Fruit fly (Drosophila melanogaster) whole organism, embryonic: Measurements from ENCODE around the gene Tbca.
A peak's percentile ranks its signal among the peaks of the same experiment; 100 is the strongest.

Source experiments
- Abd-B ChIP-seq: fragments of 200-800 bp; sonication (Bioruptor generic); optimal IDR thresholded peaks from 2 replicates; lab custom pipeline; 2018; ENCODE audit warnings: missing biosample characterization, mild to moderate bottlenecking, missing genetic modification characterization, moderate library complexity
- Atf3 ChIP-seq: fragments of 200-800 bp; sonication (Bioruptor generic); optimal IDR thresholded peaks from 3 replicates; lab custom pipeline; 2016; ENCODE audit warnings: missing biosample characterization, missing genetic modification characterization
- CG10267 ChIP-seq: fragments of 200-800 bp; sonication (Bioruptor generic); optimal IDR thresholded peaks from 2 replicates; lab custom pipeline; 2018; ENCODE audit warnings: missing biosample characterization, mild to moderate bottlenecking, missing genetic modification characterization, moderate library complexity
- CG10959 ChIP-seq: fragments of 200-800 bp; sonication (Bioruptor generic); IDR thresholded peaks from 2 replicates; pipeline ENCODE4 v1.3.6; 2022; ENCODE audit warnings: missing biosample characterization, missing genetic modification characterization
- CG11093 ChIP-seq: fragments of 200-800 bp; sonication (Bioruptor generic); IDR thresholded peaks from 3 replicates; pipeline ENCODE4 v1.3.6; 2022; ENCODE audit warnings: missing biosample characterization, missing genetic modification characterization
- CG13775 ChIP-seq: fragments of 200-800 bp; sonication (Bioruptor generic); optimal IDR thresholded peaks from 3 replicates; lab custom pipeline; 2017; ENCODE audit warnings: missing biosample characterization, mild to moderate bottlenecking, missing genetic modification characterization
- CG14050 ChIP-seq: fragments of 200-800 bp; sonication (Bioruptor generic); IDR thresholded peaks from 3 replicates; pipeline ENCODE4 v1.3.6; 2022; ENCODE audit warnings: missing biosample characterization, missing genetic modification characterization
- CG14710 ChIP-seq: fragments of 200-800 bp; sonication (Bioruptor generic); optimal IDR thresholded peaks from 3 replicates; lab custom pipeline; 2019; ENCODE audit warnings: missing biosample characterization, mild to moderate bottlenecking, missing genetic modification characterization, moderate library complexity
- CG16779 ChIP-seq: fragments of 200-800 bp; sonication (Bioruptor generic); IDR thresholded peaks from 2 replicates; pipeline ENCODE4 v1.3.6; 2022; ENCODE audit warnings: missing biosample characterization, missing genetic modification characterization
- CG17359 ChIP-seq: fragments of 200-800 bp; sonication (Bioruptor generic); optimal IDR thresholded peaks from 3 replicates; lab custom pipeline; 2018; ENCODE audit warnings: missing biosample characterization, mild to moderate bottlenecking, missing genetic modification characterization, moderate library complexity
- CG1792 ChIP-seq: fragments of 200-800 bp; sonication (Bioruptor generic); optimal IDR thresholded peaks from 2 replicates; lab custom pipeline; 2016; ENCODE audit warnings: missing biosample characterization, missing genetic modification characterization
- CG30403 ChIP-seq: fragments of 200-800 bp; sonication (Bioruptor generic); optimal IDR thresholded peaks from 3 replicates; lab custom pipeline; 2016; ENCODE audit warnings: missing biosample characterization, missing genetic modification characterization
- CG33213 ChIP-seq: fragments of 200-800 bp; sonication (Bioruptor generic); optimal IDR thresholded peaks from 3 replicates; lab custom pipeline; 2016; ENCODE audit warnings: missing biosample characterization, missing genetic modification characterization
- CG4617 ChIP-seq: fragments of 200-800 bp; sonication (Bioruptor generic); optimal IDR thresholded peaks from 3 replicates; lab custom pipeline; 2016; ENCODE audit warnings: missing biosample characterization, missing genetic modification characterization, borderline replicate concordance
- CG4820 ChIP-seq: fragments of 200-800 bp; sonication (Bioruptor generic); optimal IDR thresholded peaks from 3 replicates; lab custom pipeline; 2016; ENCODE audit warnings: missing biosample characterization, missing genetic modification characterization
- CG6683 ChIP-seq: fragments of 200-800 bp; sonication (Bioruptor generic); optimal IDR thresholded peaks from 2 replicates; lab custom pipeline; 2017; ENCODE audit warnings: missing biosample characterization, mild to moderate bottlenecking, missing genetic modification characterization, missing genetic modification reagents
- CG8765 ChIP-seq: fragments of 200-800 bp; sonication (Bioruptor generic); IDR thresholded peaks from 2 replicates; pipeline ENCODE4 v1.3.6; 2022; ENCODE audit warnings: missing biosample characterization, missing genetic modification characterization
- CG8944 ChIP-seq: fragments of 200-800 bp; sonication (Bioruptor generic); optimal IDR thresholded peaks from 3 replicates; lab custom pipeline; 2016; ENCODE audit warnings: missing biosample characterization, missing genetic modification characterization
- CG9727 ChIP-seq: fragments of 200-800 bp; sonication (Bioruptor generic); optimal IDR thresholded peaks from 3 replicates; lab custom pipeline; 2017; ENCODE audit warnings: missing biosample characterization, mild to moderate bottlenecking, missing genetic modification characterization
- CG9797 ChIP-seq: fragments of 200-800 bp; sonication (Bioruptor generic); optimal IDR thresholded peaks from 3 replicates; lab custom pipeline; 2018; ENCODE audit warnings: missing biosample characterization, mild to moderate bottlenecking, missing genetic modification characterization
- Ets97D ChIP-seq: fragments of 200-800 bp; sonication (Bioruptor generic); optimal IDR thresholded peaks from 3 replicates; lab custom pipeline; 2016; ENCODE audit warnings: missing biosample characterization, missing genetic modification characterization
- GATAe ChIP-seq: fragments of 200-800 bp; sonication (Bioruptor generic); conservative IDR thresholded peaks from 2 replicates; pipeline ENCODE4 v1.3.6; 2022; ENCODE audit warnings: missing biosample characterization, missing genetic modification characterization
- HLH54F ChIP-seq: fragments of 200-800 bp; sonication (Bioruptor generic); optimal IDR thresholded peaks from 3 replicates; lab custom pipeline; 2016; ENCODE audit warnings: missing biosample characterization, missing genetic modification characterization
- Hey ChIP-seq: fragments of 200-800 bp; sonication (Bioruptor generic); optimal IDR thresholded peaks from 3 replicates; lab custom pipeline; 2018; ENCODE audit warnings: missing biosample characterization, mild to moderate bottlenecking, missing genetic modification characterization
- Hmx ChIP-seq: fragments of 200-800 bp; sonication (Bioruptor generic); optimal IDR thresholded peaks from 2 replicates; lab custom pipeline; 2016; ENCODE audit warnings: missing biosample characterization, missing genetic modification characterization
- Lhr ChIP-seq: fragments of 200-800 bp; sonication (Bioruptor generic); optimal IDR thresholded peaks from 3 replicates; lab custom pipeline; 2017; ENCODE audit warnings: mild to moderate bottlenecking, missing biosample characterization, missing genetic modification reagents, missing genetic modification characterization
- Max ChIP-seq: fragments of 200-800 bp; sonication (Bioruptor generic); optimal IDR thresholded peaks from 2 replicates; lab custom pipeline; 2016; ENCODE audit warnings: missing biosample characterization, mild to moderate bottlenecking, missing genetic modification characterization
- NC2α ChIP-seq: fragments of 200-800 bp; sonication (Bioruptor generic); optimal IDR thresholded peaks from 2 replicates; lab custom pipeline; 2016; ENCODE audit warnings: missing biosample characterization, missing genetic modification characterization
- Opbp ChIP-seq: fragments of 200-800 bp; sonication (Bioruptor generic); IDR thresholded peaks from 3 replicates; pipeline ENCODE4 v1.3.6; 2022; ENCODE audit warnings: missing biosample characterization, missing genetic modification characterization; ENCODE audit not compliant: partially characterized antibody
- Side ChIP-seq: fragments of 200-800 bp; sonication (Bioruptor generic); optimal IDR thresholded peaks from 2 replicates; lab custom pipeline; 2016; ENCODE audit warnings: missing biosample characterization, missing genetic modification characterization
- Sin3A ChIP-seq: fragments of >200 bp; optimal IDR thresholded peaks from 2 replicates; lab custom pipeline; 2018
- Spps ChIP-seq: fragments of 200-800 bp; sonication (Bioruptor generic); optimal IDR thresholded peaks from 2 replicates; lab custom pipeline; 2018; ENCODE audit warnings: missing biosample characterization, mild to moderate bottlenecking, missing genetic modification characterization
- TFAM ChIP-seq: fragments of 200-800 bp; sonication (Bioruptor generic); optimal IDR thresholded peaks from 2 replicates; lab custom pipeline; 2017; ENCODE audit warnings: missing biosample characterization, missing genetic modification characterization, inconsistent platforms
- ara ChIP-seq: fragments of 200-800 bp; sonication (Bioruptor generic); IDR thresholded peaks from 2 replicates; pipeline ENCODE4 v1.3.6; 2022; ENCODE audit warnings: missing biosample characterization, missing genetic modification characterization
- crol ChIP-seq: fragments of 200-800 bp; sonication (Bioruptor generic); IDR thresholded peaks from 2 replicates; pipeline ENCODE4 v1.3.6; 2022; ENCODE audit warnings: missing biosample characterization, missing genetic modification characterization
- cwo ChIP-seq: fragments of 200-800 bp; sonication (Bioruptor generic); optimal IDR thresholded peaks from 3 replicates; lab custom pipeline; 2017; ENCODE audit warnings: missing biosample characterization, missing genetic modification characterization, mild to moderate bottlenecking, moderate library complexity, missing genetic modification reagents
- en ChIP-seq: fragments of 200-800 bp; sonication (Bioruptor generic); optimal IDR thresholded peaks from 2 replicates; lab custom pipeline; 2016; ENCODE audit warnings: missing biosample characterization, missing genetic modification characterization
- ewg ChIP-seq: fragments of 200-800 bp; sonication (Bioruptor generic); optimal IDR thresholded peaks from 3 replicates; lab custom pipeline; 2017; ENCODE audit warnings: mild to moderate bottlenecking, missing biosample characterization, missing genetic modification reagents, missing genetic modification characterization
- gce ChIP-seq: fragments of 200-800 bp; sonication (Bioruptor generic); IDR thresholded peaks from 3 replicates; pipeline ENCODE4 v1.3.6; 2022; ENCODE audit warnings: missing biosample characterization, missing genetic modification characterization
- gcm2 ChIP-seq: fragments of 200-800 bp; sonication (Bioruptor generic); optimal IDR thresholded peaks from 2 replicates; lab custom pipeline; 2016; ENCODE audit warnings: missing biosample characterization, missing genetic modification characterization
- gsb ChIP-seq: fragments of 200-800 bp; sonication (Bioruptor generic); IDR thresholded peaks from 2 replicates; pipeline ENCODE4 v1.3.6; 2022; ENCODE audit warnings: missing biosample characterization, missing genetic modification characterization
- hbn ChIP-seq: fragments of 200-800 bp; sonication (Bioruptor generic); IDR thresholded peaks from 2 replicates; pipeline ENCODE4 v1.3.6; 2022; ENCODE audit warnings: missing biosample characterization, missing genetic modification characterization; ENCODE audit not compliant: partially characterized antibody
- ind ChIP-seq: fragments of 200-800 bp; sonication (Bioruptor generic); optimal IDR thresholded peaks from 3 replicates; lab custom pipeline; 2016; ENCODE audit warnings: missing biosample characterization, missing genetic modification characterization
- pho ChIP-seq: fragments of 200-800 bp; sonication (Bioruptor generic); optimal IDR thresholded peaks from 2 replicates; lab custom pipeline; 2016; ENCODE audit warnings: missing biosample characterization, missing genetic modification characterization
- psq ChIP-seq: fragments of 200-800 bp; sonication (Bioruptor generic); optimal IDR thresholded peaks from 2 replicates; lab custom pipeline; 2017; ENCODE audit warnings: missing biosample characterization, missing genetic modification characterization
- rib ChIP-seq: fragments of 200-800 bp; sonication (Bioruptor generic); IDR thresholded peaks from 2 replicates; pipeline ENCODE4 v1.3.6; 2022; ENCODE audit warnings: missing biosample characterization, missing genetic modification characterization
- scrt ChIP-seq: fragments of 200-800 bp; sonication (Bioruptor generic); optimal IDR thresholded peaks from 2 replicates; lab custom pipeline; 2018; ENCODE audit warnings: missing biosample characterization, mild to moderate bottlenecking, missing genetic modification characterization, moderate library complexity
- tio ChIP-seq: fragments of 200-800 bp; sonication (Bioruptor generic); optimal IDR thresholded peaks from 2 replicates; lab custom pipeline; 2017; ENCODE audit warnings: missing biosample characterization, missing genetic modification characterization, inconsistent platforms
- unpg ChIP-seq: fragments of 200-800 bp; sonication (Bioruptor generic); optimal IDR thresholded peaks from 3 replicates; lab custom pipeline; 2018; ENCODE audit warnings: missing biosample characterization, mild to moderate bottlenecking, missing genetic modification characterization, moderate library complexity
- wdn ChIP-seq: fragments of 200-800 bp; sonication (Bioruptor generic); IDR thresholded peaks from 2 replicates; pipeline ENCODE4 v1.3.6; 2022; ENCODE audit warnings: missing biosample characterization, missing genetic modification characterization
- wor ChIP-seq: fragments of 200-800 bp; sonication (Bioruptor generic); IDR thresholded peaks from 2 replicates; pipeline ENCODE4 v1.3.6; 2022; ENCODE audit warnings: missing biosample characterization, missing genetic modification characterization

The Tbca gene

DNA sequence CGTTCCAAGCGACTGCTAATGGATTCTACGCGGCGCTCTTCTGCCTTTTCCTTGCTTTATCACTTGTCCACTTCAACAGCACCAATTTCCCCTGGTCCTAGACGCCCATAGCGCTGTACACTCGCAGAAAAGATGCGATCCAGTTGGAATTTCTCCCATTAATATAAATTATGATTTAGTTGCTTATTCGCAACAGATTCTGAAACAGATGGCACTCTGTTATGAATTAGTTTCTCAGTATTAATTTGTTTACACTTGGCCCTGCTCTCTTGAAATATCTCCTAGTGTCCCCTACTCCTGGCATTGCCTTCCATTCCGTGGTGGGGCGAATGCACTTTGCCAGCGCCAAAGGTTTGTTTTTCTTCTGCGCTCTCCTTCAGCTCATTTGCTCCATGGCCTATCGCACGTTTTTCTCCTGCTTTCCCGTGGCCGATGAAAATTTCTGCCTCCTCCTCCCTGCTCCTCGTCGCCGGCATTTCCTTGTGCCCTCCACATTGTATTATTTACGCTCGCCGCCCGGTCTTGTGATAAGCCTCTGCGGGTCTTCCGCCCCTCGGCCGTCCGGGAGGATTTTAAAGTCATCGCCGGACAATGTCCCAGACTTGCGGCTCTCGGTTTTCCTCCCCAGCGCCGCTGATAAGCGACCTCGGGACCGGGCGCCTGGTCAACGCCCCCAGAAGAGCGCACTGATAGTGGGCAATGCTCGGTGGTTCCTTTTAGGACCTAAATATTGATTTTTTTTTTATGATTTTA, 37.0 kb upstream of the Tbca start (continued):
- TF ChIP-seq CG33213 (GFP tag; lab: Kevin White, UChicago) = no peak
- TF ChIP-seq Lhr (GFP tag; lab: Kevin White, UChicago) = no peak
- no peak for TF ChIP-seq CG9797 (GFP tag; lab: Kevin White, UChicago)
- TF ChIP-seq gcm2 (GFP tag; lab: Kevin White, UChicago) = no peak
- no peak for TF ChIP-seq wdn
- TF ChIP-seq cwo (GFP tag; lab: Kevin White, UChicago) = no peak
- TF ChIP-seq hbn (GFP tag; lab: Robert Waterston, UW) = no peak
- TF ChIP-seq CG1792 = no peak
- TF ChIP-seq GATAe (GFP tag; lab: Robert Waterston, UW) = no peak
- TF ChIP-seq CG8944 (GFP tag; lab: Kevin White, UChicago) = peak; percentile 31
- TF ChIP-seq CG30403 = no peak
- no peak for TF ChIP-seq gsb (GFP tag; lab: Robert Waterston, UW)
- TF ChIP-seq rib = no peak
- no peak for TF ChIP-seq TFAM
- TF ChIP-seq CG8765 (GFP tag; lab: Robert Waterston, UW) = peak; percentile 65; the same call in 1 of the 2 replicates
- TF ChIP-seq ind (GFP tag; lab: Kevin White, UChicago) = no peak
- TF ChIP-seq en = no peak
- TF ChIP-seq ewg (GFP tag; lab: Kevin White, UChicago) = no peak
- no peak for TF ChIP-seq psq
- no peak for TF ChIP-seq Sin3A (lab: Kevin White, UChicago)
- peak; percentile 51 for TF ChIP-seq Spps (tag; lab: Kevin White, UChicago)
- TF ChIP-seq CG14710 (tag; lab: Kevin White, UChicago) = peak; percentile 49
- no peak for TF ChIP-seq Ets97D (GFP tag; lab: Kevin White, UChicago)
- TF ChIP-seq CG13775 (GFP tag; lab: Kevin White, UChicago) = no peak
- TF ChIP-seq HLH54F = no peak
- peak; percentile 62 for TF ChIP-seq CG9727 (GFP tag; lab: Kevin White, UChicago)
- no peak for TF ChIP-seq pho (GFP tag; lab: Kevin White, UChicago)
- TF ChIP-seq scrt (GFP tag; lab: Kevin White, UChicago) = no peak
- no peak for TF ChIP-seq wor (GFP tag; lab: Robert Waterston, UW)
- no peak for TF ChIP-seq Hmx (GFP tag; lab: Kevin White, UChicago)
- no peak for TF ChIP-seq Hey (tag; lab: Kevin White, UChicago)
- TF ChIP-seq unpg (GFP tag; lab: Kevin White, UChicago) = no peak
- peak; percentile 24 for TF ChIP-seq CG4820 (GFP tag; lab: Kevin White, UChicago)
- TF ChIP-seq CG6683 (GFP tag; lab: Kevin White, UChicago) = no peak
- no peak for TF ChIP-seq CG4617 (GFP tag; lab: Kevin White, UChicago)
- TF ChIP-seq tio (GFP tag; lab: Kevin White, UChicago) = no peak
- TF ChIP-seq NC2α (GFP tag; lab: Kevin White, UChicago) = no peak
- TF ChIP-seq crol = peak; percentile 49
- TF ChIP-seq CG17359 = no peak
- no peak for TF ChIP-seq Atf3 (GFP tag; lab: Kevin White, UChicago)
- no peak for TF ChIP-seq CG14050
- TF ChIP-seq CG16779 (GFP tag; lab: Robert Waterston, UW) = no peak
- no peak for TF ChIP-seq Side (GFP tag; lab: Kevin White, UChicago)
- no peak for TF ChIP-seq Opbp (GFP tag; lab: Robert Waterston, UW)
- TF ChIP-seq gce (GFP tag; lab: Robert Waterston, UW) = 0 out of 3 replicates have a peak, but pooled peaks have one; percentile 12
- peak; percentile 77 for TF ChIP-seq CG10959 (GFP tag; lab: Robert Waterston, UW)
- peak; percentile 56 for TF ChIP-seq CG10267 (tag; lab: Kevin White, UChicago)
- TF ChIP-seq ara (GFP tag; lab: Robert Waterston, UW) = peak; percentile 82
- no peak for TF ChIP-seq Max (GFP tag; lab: Kevin White, UChicago)
- no peak for TF ChIP-seq Abd-B (GFP tag; lab: Kevin White, UChicago)
- TF ChIP-seq CG11093 (GFP tag; lab: Robert Waterston, UW) = 0 out of 3 replicates have a peak, but pooled peaks have one; percentile 38
